Worm (Caenorhabditis elegans) whole organism, L4 larva: Measurements from ENCODE around the gene spat-2.

Source experiments
- ceh-32 ChIP-seq: sonication (generic microtip); optimal IDR thresholded peaks from 2 replicates; lab custom pipeline; 2016; ENCODE audit warnings: mild to moderate bottlenecking, missing genetic modification characterization, missing compliant biosample characterization; ENCODE audit not compliant: poor library complexity
- nhr-25 ChIP-seq: sonication (generic microtip); optimal IDR thresholded peaks from 2 replicates; lab custom pipeline; 2017; ENCODE audit warnings: missing genetic modification characterization, mild to moderate bottlenecking, missing compliant biosample characterization, antibody characterized with exemption, moderate library complexity, borderline replicate concordance; ENCODE audit not compliant: insufficient read depth
- pqm-1 ChIP-seq: sonication (generic microtip); optimal IDR thresholded peaks from 2 replicates; lab custom pipeline; 2017; ENCODE audit warnings: missing biosample characterization, missing genetic modification characterization
- vab-7 ChIP-seq: fragments of 200-800 bp; sonication (Bioruptor generic); IDR thresholded peaks from 2 replicates; pipeline ENCODE4 v1.3.6; 2022; ENCODE audit warnings: missing genetic modification reagents, missing genetic modification characterization, missing compliant biosample characterization
- zag-1 ChIP-seq: fragments of 150-350 bp; optimal IDR thresholded peaks from 2 replicates; lab custom pipeline; 2014; ENCODE audit warnings: missing biosample characterization, missing genetic modification characterization

Gene spat-2

ce11 chrIII:11110756-11111155, 74.0 kb downstream of the spat-2 start (continued):
- TF ChIP-seq zag-1 (tag; lab: Kevin White, UChicago) (no peak), nhr-25 (tag; lab: Kevin White, UChicago) (no peak), pqm-1 (tag; lab: Kevin White, UChicago) (no peak), ceh-32 (no peak), vab-7 (GFP tag; lab: Robert Waterston, UW) (peak; percentile 59; the same call in 1 of the 2 replicates)
